Worm (Caenorhabditis elegans) whole organism, young adult: ENCODE results near the gene fut-3.

Experiments used
- B0019.2 ChIP-seq: fragments of 200-800 bp; sonication (Bioruptor generic); conservative IDR thresholded peaks from 2 replicates; pipeline ENCODE4 v1.3.6; 2022; ENCODE audit warnings: missing genetic modification reagents, missing genetic modification characterization, missing compliant biosample characterization
- D2030.7 ChIP-seq: fragments of 200-800 bp; sonication (Bioruptor generic); IDR thresholded peaks from 2 replicates; pipeline ENCODE4 v1.3.6; 2022; ENCODE audit warnings: missing genetic modification reagents, missing genetic modification characterization, missing compliant biosample characterization
- F22D6.2 ChIP-seq: sonication (generic microtip); optimal IDR thresholded peaks from 2 replicates; lab custom pipeline; 2016; ENCODE audit warnings: mild to moderate bottlenecking, missing genetic modification characterization, missing compliant biosample characterization
- F57A8.1 ChIP-seq: fragments of 200-800 bp; sonication (Bioruptor generic); optimal IDR thresholded peaks from 2 replicates; lab custom pipeline; 2018; ENCODE audit warnings: mild to moderate bottlenecking, missing genetic modification characterization, moderate library complexity, missing compliant biosample characterization
- K12H6.12 ChIP-seq: fragments of 200-800 bp; sonication (Bioruptor generic); optimal IDR thresholded peaks from 2 replicates; lab custom pipeline; 2018; ENCODE audit warnings: mild to moderate bottlenecking, missing genetic modification characterization, missing compliant biosample characterization
- Y79H2A.3 ChIP-seq: fragments of 200-800 bp; sonication (Bioruptor generic); conservative IDR thresholded peaks from 2 replicates; pipeline ENCODE4 v1.3.6; 2022; ENCODE audit warnings: missing genetic modification reagents, missing genetic modification characterization, missing compliant biosample characterization
- ama-1 ChIP-seq, 3 experiments: fragments of 150-350 bp in 1 of 3; sonication (generic microtip) in 2 of 3; optimal IDR thresholded peaks; 2 replicates each; lab custom pipeline; 2014 to 2018; ENCODE audit warnings: missing biosample characterization in 2 of 3, missing genetic modification characterization in 2 of 3, missing genetic modification reagents in 2 of 3
- attf-6 ChIP-seq: fragments of 200-800 bp; sonication (Bioruptor generic); IDR thresholded peaks from 2 replicates; pipeline ENCODE4 v1.3.6; 2022; ENCODE audit warnings: missing genetic modification reagents, missing genetic modification characterization, missing compliant biosample characterization
- bed-1 ChIP-seq: fragments of 200-800 bp; sonication (Bioruptor generic); IDR thresholded peaks from 2 replicates; pipeline ENCODE4 v1.3.6; 2022; ENCODE audit warnings: missing genetic modification reagents, missing genetic modification characterization, missing compliant biosample characterization
- ccch-3 ChIP-seq: fragments of 200-800 bp; sonication (Bioruptor generic); optimal IDR thresholded peaks from 2 replicates; lab custom pipeline; 2018; ENCODE audit warnings: mild to moderate bottlenecking, missing genetic modification characterization, missing compliant biosample characterization
- ceh-58 ChIP-seq: fragments of 200-800 bp; sonication (Bioruptor generic); IDR thresholded peaks from 2 replicates; pipeline ENCODE4 v1.3.6; 2022; ENCODE audit warnings: missing genetic modification characterization, missing compliant biosample characterization
- ceh-91 ChIP-seq: fragments of 200-800 bp; sonication (Bioruptor generic); IDR thresholded peaks from 2 replicates; pipeline ENCODE4 v1.3.6; 2022; ENCODE audit warnings: missing genetic modification reagents, missing genetic modification characterization, missing compliant biosample characterization
- efl-1 ChIP-seq: fragments of 150-350 bp; optimal IDR thresholded peaks from 2 replicates; lab custom pipeline; 2014; ENCODE audit warnings: missing biosample characterization, missing genetic modification reagents, missing genetic modification characterization
- egl-18 ChIP-seq: fragments of 200-800 bp; sonication (Bioruptor generic); IDR thresholded peaks from 2 replicates; pipeline ENCODE4 v1.3.6; 2022; ENCODE audit warnings: missing genetic modification reagents, missing genetic modification characterization, missing compliant biosample characterization
- egl-44 ChIP-seq: fragments of 200-800 bp; sonication (Bioruptor generic); IDR thresholded peaks from 2 replicates; pipeline ENCODE4 v1.3.6; 2022; ENCODE audit warnings: missing genetic modification reagents, missing genetic modification characterization, missing compliant biosample characterization
- fkh-3 ChIP-seq: sonication (generic microtip); optimal IDR thresholded peaks from 2 replicates; lab custom pipeline; 2016; ENCODE audit warnings: mild to moderate bottlenecking, missing genetic modification characterization, missing compliant biosample characterization
- hmg-1.2 ChIP-seq: fragments of 200-800 bp; sonication (Bioruptor generic); IDR thresholded peaks from 2 replicates; pipeline ENCODE4 v1.3.6; 2022; ENCODE audit warnings: missing genetic modification reagents, missing genetic modification characterization, missing compliant biosample characterization
- let-607 ChIP-seq, 2 experiments: fragments of 200-800 bp in 1 of 2; sonication (Bioruptor generic) in 1 of 2; sonication (generic microtip) in 1 of 2; optimal IDR thresholded peaks; 2 replicates each; lab custom pipeline; 2016 to 2018; ENCODE audit warnings: mild to moderate bottlenecking in 2 of 2, missing compliant biosample characterization in 2 of 2, missing genetic modification characterization in 2 of 2, moderate library complexity in 2 of 2, missing genotype in 1 of 2
- lin-26 ChIP-seq: fragments of 200-800 bp; sonication (Bioruptor generic); IDR thresholded peaks from 2 replicates; pipeline ENCODE4 v1.3.6; 2022; ENCODE audit warnings: missing genetic modification reagents, missing genetic modification characterization, missing compliant biosample characterization
- madf-3 ChIP-seq: fragments of 200-800 bp; sonication (Bioruptor generic); IDR thresholded peaks from 2 replicates; pipeline ENCODE4 v1.3.6; 2022; ENCODE audit warnings: missing genetic modification reagents, missing genetic modification characterization, missing compliant biosample characterization
- mxl-1 ChIP-seq: sonication (generic microtip); optimal IDR thresholded peaks from 2 replicates; lab custom pipeline; 2016; ENCODE audit warnings: missing genetic modification characterization, missing compliant biosample characterization
- nfya-1 ChIP-seq: sonication (generic microtip); optimal IDR thresholded peaks from 2 replicates; lab custom pipeline; 2017; ENCODE audit warnings: antibody characterized with exemption, missing compliant biosample characterization, missing genetic modification characterization, borderline replicate concordance; ENCODE audit not compliant: insufficient read depth
- nfya-2 ChIP-seq: fragments of 200-800 bp; sonication (Bioruptor generic); IDR thresholded peaks from 2 replicates; pipeline ENCODE4 v1.3.6; 2022; ENCODE audit warnings: missing genetic modification reagents, missing genetic modification characterization, missing compliant biosample characterization
- nfyb-1 ChIP-seq: fragments of 200-800 bp; sonication (Bioruptor generic); IDR thresholded peaks from 2 replicates; pipeline ENCODE4 v1.3.6; 2022; ENCODE audit warnings: missing genetic modification reagents, missing genetic modification characterization, missing compliant biosample characterization
- nhr-120 ChIP-seq: fragments of 200-800 bp; sonication (Bioruptor generic); IDR thresholded peaks from 2 replicates; pipeline ENCODE4 v1.3.6; 2022; ENCODE audit warnings: missing genetic modification characterization, missing compliant biosample characterization
- nhr-90 ChIP-seq: sonication (generic microtip); optimal IDR thresholded peaks from 2 replicates; lab custom pipeline; 2016; ENCODE audit warnings: missing genotype, mild to moderate bottlenecking, missing genetic modification characterization, missing compliant biosample characterization
- pbrm-1 ChIP-seq: fragments of 200-800 bp; sonication (Bioruptor generic); IDR thresholded peaks from 2 replicates; pipeline ENCODE4 v1.3.6; 2022; ENCODE audit warnings: missing genetic modification reagents, missing genetic modification characterization, missing compliant biosample characterization
- pha-4 ChIP-seq: fragments of 150-350 bp; sonication (generic microtip); optimal IDR thresholded peaks from 2 replicates; lab custom pipeline; 2014; ENCODE audit warnings: missing biosample characterization, missing genetic modification reagents, missing genetic modification characterization
- rec-8 ChIP-seq, 2 experiments: sonication (generic microtip); optimal IDR thresholded peaks; 2 replicates each; lab custom pipeline; 2016; ENCODE audit warnings: mild to moderate bottlenecking in 2 of 2, missing genetic modification characterization in 2 of 2, missing genetic modification reagents in 2 of 2, missing genotype in 2 of 2, missing biosample characterization in 1 of 2, missing compliant biosample characterization in 1 of 2, moderate library complexity in 1 of 2
- repo-1 ChIP-seq: sonication (generic microtip); optimal IDR thresholded peaks from 2 replicates; lab custom pipeline; 2017; ENCODE audit warnings: mild to moderate bottlenecking, missing genetic modification characterization, missing compliant biosample characterization
- rpc-1 ChIP-seq, 2 experiments: fragments of 150-350 bp in 1 of 2; sonication (generic microtip) in 1 of 2; optimal IDR thresholded peaks; 2 replicates each; lab custom pipeline; 2014 to 2018; ENCODE audit warnings: missing biosample characterization in 1 of 2, missing genetic modification characterization in 1 of 2, missing genetic modification reagents in 1 of 2, missing genotype in 1 of 2
- tbx-9 ChIP-seq: sonication (generic microtip); optimal IDR thresholded peaks from 2 replicates; lab custom pipeline; 2016; ENCODE audit warnings: borderline replicate concordance, missing genetic modification characterization, inconsistent platforms, missing compliant biosample characterization
- unc-62 ChIP-seq: fragments of 150-350 bp; optimal IDR thresholded peaks from 2 replicates; lab custom pipeline; 2014; ENCODE audit warnings: missing biosample characterization, missing genetic modification reagents, missing genetic modification characterization
- zfh-2 ChIP-seq: fragments of 200-800 bp; sonication (Bioruptor generic); conservative IDR thresholded peaks from 2 replicates; pipeline ENCODE4 v1.3.6; 2022; ENCODE audit warnings: missing genetic modification reagents, missing genetic modification characterization, missing compliant biosample characterization
- ztf-18 ChIP-seq: sonication (generic microtip); optimal IDR thresholded peaks from 2 replicates; lab custom pipeline; 2016; ENCODE audit warnings: missing genotype, mild to moderate bottlenecking, missing genetic modification characterization, missing compliant biosample characterization
- ztf-28 ChIP-seq: fragments of 200-800 bp; sonication (Bioruptor generic); IDR thresholded peaks from 2 replicates; pipeline ENCODE4 v1.3.6; 2022; ENCODE audit warnings: missing genetic modification reagents, missing genetic modification characterization, missing compliant biosample characterization
- ztf-3 ChIP-seq: fragments of 200-800 bp; sonication (Bioruptor generic); optimal IDR thresholded peaks from 2 replicates; lab custom pipeline; 2018; ENCODE audit warnings: mild to moderate bottlenecking, missing genetic modification characterization, missing compliant biosample characterization

Gene fut-3

DNA sequence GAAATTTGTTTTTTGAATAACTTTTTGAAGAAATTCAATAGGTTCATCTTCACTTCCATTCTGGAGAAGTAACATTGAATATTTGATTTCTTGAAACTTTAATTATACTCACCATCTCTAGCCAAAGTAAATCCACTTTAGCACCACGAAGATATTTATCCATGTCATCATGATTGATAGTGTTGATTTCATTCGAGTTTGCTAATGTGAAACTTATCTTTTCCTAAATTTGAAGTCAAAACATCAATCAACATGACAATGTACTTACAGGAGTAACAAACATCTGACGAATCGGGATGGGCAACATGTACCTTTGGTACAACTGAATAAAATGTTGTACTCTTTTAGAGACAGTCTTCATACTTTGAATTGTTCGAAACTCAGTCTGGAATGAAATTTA, 37.8 kb upstream of the fut-3 start:
- TF ChIP-seq ceh-91 (GFP tag; lab: Robert Waterston, UW) (no peak), egl-44 (GFP tag; lab: Robert Waterston, UW) (no peak), let-607 (tag; optimal IDR thresholded peaks at IDR 0.05; lab: Kevin White, UChicago) (no peak), nhr-120 (GFP tag; lab: Robert Waterston, UW) (no peak), repo-1 (tag; lab: Kevin White, UChicago) (no peak), bed-1 (GFP tag; lab: Robert Waterston, UW) (no peak), pha-4 (tag; lab: Kevin White, UChicago) (no peak), attf-6 (no peak), ccch-3 (GFP tag; lab: Kevin White, UChicago) (no peak), nhr-90 (no peak), F57A8.1 (GFP tag; lab: Kevin White, UChicago) (no peak), ztf-28 (GFP tag; lab: Robert Waterston, UW) (no peak), rpc-1 (optimal IDR thresholded peaks at IDR 0.05; lab: Kevin White, UChicago) (no peak), rpc-1 (tag; optimal IDR thresholded peaks at IDR 0.05; lab: Kevin White, UChicago) (no peak), ztf-3 (GFP tag; lab: Kevin White, UChicago) (no peak), ama-1 (optimal IDR thresholded peaks at IDR 0.05; lab: Kevin White, UChicago) (no peak), ama-1 (GFP tag; optimal IDR thresholded peaks at IDR 0.05; lab: Kevin White, UChicago) (no peak), ztf-18 (no peak)

ce11 chrII:5696218-5696617, 36.6 kb upstream of the fut-3 start:
- no peak for TF ChIP-seq Y79H2A.3 (GFP tag; lab: Robert Waterston, UW)
- no peak for TF ChIP-seq unc-62 (GFP tag; lab: Kevin White, UChicago)
- TF ChIP-seq nhr-120 (GFP tag; lab: Robert Waterston, UW) = no peak
- no peak for TF ChIP-seq nfya-1 (tag; lab: Kevin White, UChicago)
- no peak for TF ChIP-seq zfh-2 (GFP tag; lab: Robert Waterston, UW)
- TF ChIP-seq efl-1 = no peak
- TF ChIP-seq nfyb-1 (GFP tag; lab: Robert Waterston, UW) = no peak
- TF ChIP-seq B0019.2 (GFP tag; lab: Robert Waterston, UW) = no peak
- no peak for TF ChIP-seq F22D6.2 (tag; lab: Kevin White, UChicago)
- no peak for TF ChIP-seq hmg-1.2 (GFP tag; lab: Robert Waterston, UW)
- TF ChIP-seq egl-18 (GFP tag; lab: Robert Waterston, UW) = no peak
- no peak for TF ChIP-seq D2030.7 (GFP tag; lab: Robert Waterston, UW)
- TF ChIP-seq mxl-1 (tag; lab: Kevin White, UChicago) = no peak
- no peak for TF ChIP-seq nhr-90
- TF ChIP-seq fkh-3 (tag; lab: Kevin White, UChicago) = no peak
- TF ChIP-seq madf-3 = no peak

DNA sequence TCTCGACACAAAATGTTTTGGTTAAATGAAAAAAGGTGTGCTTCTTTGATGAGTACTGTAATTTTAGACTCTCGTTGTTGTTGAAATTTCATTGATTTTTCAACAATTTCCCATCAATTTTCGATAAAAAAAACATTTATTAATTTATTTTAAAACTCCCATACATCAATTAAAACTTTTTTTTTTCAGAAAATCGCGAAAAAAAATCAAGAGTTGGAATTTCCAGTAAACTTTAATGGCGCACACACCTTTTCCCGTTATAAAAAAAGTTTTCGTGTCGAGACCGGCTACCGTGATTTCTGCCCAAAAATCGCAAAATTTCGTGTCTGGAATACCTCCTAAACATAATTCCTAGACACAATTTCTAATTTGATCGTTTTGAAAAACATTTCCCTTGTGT, 35.2 kb upstream of the fut-3 start, which contains the start of gene C25H3.14:
TSS of gene C25H3.14 (plus strand) at position 301 of the 400 bp plus-strand sequence.
- TF ChIP-seq lin-26 (GFP tag; lab: Robert Waterston, UW) (no peak), rec-8 (tag; optimal IDR thresholded peaks at IDR 0.05; lab: Kevin White, UChicago) (no peak), pha-4 (tag; lab: Kevin White, UChicago) (no peak), nhr-120 (GFP tag; lab: Robert Waterston, UW) (no peak), nfya-2 (GFP tag; lab: Robert Waterston, UW) (no peak)
- TF ChIP-seq, all 124 proteins: peak for 0

ce11 chrII:5693893-5694292, 34.3 kb upstream of the fut-3 start, which contains the start of gene C25H3.3:
TSS of gene C25H3.3 (plus strand) at chrII:5694193.
- TF ChIP-seq pbrm-1 (GFP tag; lab: Robert Waterston, UW) (no peak), K12H6.12 (tag; lab: Kevin White, UChicago) (no peak), ceh-58 (no peak), ztf-18 (no peak), tbx-9 (no peak), repo-1 (tag; lab: Kevin White, UChicago) (no peak)
